Worm (Caenorhabditis elegans) whole organism, late embryonic: ENCODE data around the gene ZK154.1.
A peak's percentile ranks its signal among the peaks of the same experiment; 100 is the strongest.

Experiments
- C08G9.2 ChIP-seq: sonication (generic microtip); optimal IDR thresholded peaks from 2 replicates; lab custom pipeline; 2016; ENCODE audit warnings: mild to moderate bottlenecking, missing genetic modification characterization, moderate library complexity, missing compliant biosample characterization
- F13H6.1 ChIP-seq: sonication (generic microtip); optimal IDR thresholded peaks from 2 replicates; lab custom pipeline; 2016; ENCODE audit warnings: missing genetic modification characterization, missing compliant biosample characterization
- K02D7.2 ChIP-seq: sonication (generic microtip); optimal IDR thresholded peaks from 2 replicates; lab custom pipeline; 2017; ENCODE audit warnings: mild to moderate bottlenecking, missing genetic modification characterization, missing compliant biosample characterization
- K09A11.1 ChIP-seq: sonication (generic microtip); optimal IDR thresholded peaks from 2 replicates; lab custom pipeline; 2017; ENCODE audit warnings: antibody characterized with exemption, mild to moderate bottlenecking, missing genetic modification characterization, missing compliant biosample characterization; ENCODE audit not compliant: insufficient read depth
- T23F11.4 ChIP-seq: fragments of 200-800 bp; sonication (Bioruptor generic); optimal IDR thresholded peaks from 2 replicates; lab custom pipeline; 2018; ENCODE audit warnings: mild to moderate bottlenecking, missing genetic modification characterization, missing compliant biosample characterization
- ama-1 ChIP-seq: fragments of 150-350 bp; optimal IDR thresholded peaks from 2 replicates; lab custom pipeline; 2014
- ceh-14 ChIP-seq: sonication (generic microtip); optimal IDR thresholded peaks from 2 replicates; lab custom pipeline; 2016; ENCODE audit warnings: missing genotype, missing genetic modification characterization, missing compliant biosample characterization
- ceh-18 ChIP-seq: sonication (generic microtip); optimal IDR thresholded peaks from 2 replicates; lab custom pipeline; 2016; ENCODE audit warnings: missing genetic modification characterization, missing compliant biosample characterization
- ceh-22 ChIP-seq: sonication (generic microtip); optimal IDR thresholded peaks from 2 replicates; lab custom pipeline; 2017; ENCODE audit warnings: missing biosample characterization, missing genetic modification characterization
- ceh-24 ChIP-seq: sonication (generic microtip); optimal IDR thresholded peaks from 2 replicates; lab custom pipeline; 2016; ENCODE audit warnings: mild to moderate bottlenecking, missing genetic modification characterization, missing compliant biosample characterization
- ceh-30 ChIP-seq: fragments of 150-350 bp; optimal IDR thresholded peaks from 2 replicates; lab custom pipeline; 2014; ENCODE audit warnings: missing biosample characterization, missing genetic modification characterization
- ceh-31 ChIP-seq: sonication (generic microtip); optimal IDR thresholded peaks from 2 replicates; lab custom pipeline; 2016; ENCODE audit warnings: missing genetic modification characterization, missing compliant biosample characterization
- ceh-34 ChIP-seq: sonication (generic microtip); optimal IDR thresholded peaks from 2 replicates; lab custom pipeline; 2016; ENCODE audit warnings: mild to moderate bottlenecking, missing genetic modification characterization, missing compliant biosample characterization
- ceh-45 ChIP-seq: fragments of 200-800 bp; sonication (Bioruptor generic); IDR thresholded peaks from 2 replicates; pipeline ENCODE4 v1.3.6; 2022; ENCODE audit warnings: missing genetic modification reagents, missing genetic modification characterization, missing compliant biosample characterization
- ceh-6 ChIP-seq: fragments of 200-800 bp; sonication (Bioruptor generic); optimal IDR thresholded peaks from 2 replicates; lab custom pipeline; 2018; ENCODE audit warnings: mild to moderate bottlenecking, missing genetic modification characterization, missing compliant biosample characterization
- ceh-9 ChIP-seq: sonication (generic microtip); optimal IDR thresholded peaks from 2 replicates; lab custom pipeline; 2016; ENCODE audit warnings: mild to moderate bottlenecking, missing genetic modification characterization, inconsistent platforms, missing compliant biosample characterization
- che-1 ChIP-seq: sonication (generic microtip); optimal IDR thresholded peaks from 2 replicates; lab custom pipeline; 2016; ENCODE audit warnings: mild to moderate bottlenecking, missing genetic modification characterization, missing compliant biosample characterization
- elt-2 ChIP-seq: sonication (generic microtip); optimal IDR thresholded peaks from 2 replicates; lab custom pipeline; 2016; ENCODE audit warnings: missing genetic modification reagents, missing genetic modification characterization, missing compliant biosample characterization
- elt-4 ChIP-seq: sonication (generic microtip); optimal IDR thresholded peaks from 2 replicates; lab custom pipeline; 2016; ENCODE audit warnings: missing genetic modification characterization, missing compliant biosample characterization
- fkh-10 ChIP-seq: fragments of 150-350 bp; optimal IDR thresholded peaks from 2 replicates; lab custom pipeline; 2014; ENCODE audit warnings: missing biosample characterization, missing genetic modification reagents, missing genetic modification characterization
- gmeb-2 ChIP-seq: sonication (generic microtip); optimal IDR thresholded peaks from 2 replicates; lab custom pipeline; 2016; ENCODE audit warnings: missing genetic modification characterization, inconsistent platforms, missing compliant biosample characterization
- hlh-13 ChIP-seq: fragments of 200-800 bp; sonication (Bioruptor generic); optimal IDR thresholded peaks from 2 replicates; lab custom pipeline; 2018; ENCODE audit warnings: mild to moderate bottlenecking, missing genetic modification characterization, missing compliant biosample characterization
- hlh-30 ChIP-seq: sonication (generic microtip); optimal IDR thresholded peaks from 2 replicates; lab custom pipeline; 2017; ENCODE audit warnings: antibody characterized with exemption, missing genetic modification characterization, missing compliant biosample characterization; ENCODE audit not compliant: insufficient read depth
- hlh-6 ChIP-seq: sonication (generic microtip); optimal IDR thresholded peaks from 2 replicates; lab custom pipeline; 2016; ENCODE audit warnings: missing genotype, missing genetic modification characterization, missing compliant biosample characterization
- hlh-8 ChIP-seq: sonication (generic microtip); optimal IDR thresholded peaks from 2 replicates; lab custom pipeline; 2016; ENCODE audit warnings: missing genotype, missing genetic modification characterization, missing compliant biosample characterization
- nfya-1 ChIP-seq: sonication (generic microtip); optimal IDR thresholded peaks from 2 replicates; lab custom pipeline; 2017; ENCODE audit warnings: missing genetic modification characterization, mild to moderate bottlenecking, missing compliant biosample characterization, antibody characterized with exemption, moderate library complexity
- nhr-232 ChIP-seq: sonication (generic microtip); optimal IDR thresholded peaks from 2 replicates; lab custom pipeline; 2016; ENCODE audit warnings: missing genetic modification characterization, missing compliant biosample characterization
- npax-4 ChIP-seq: sonication (generic microtip); optimal IDR thresholded peaks from 2 replicates; lab custom pipeline; 2016; ENCODE audit warnings: missing genetic modification characterization, missing compliant biosample characterization
- pag-3 ChIP-seq: sonication (generic microtip); optimal IDR thresholded peaks from 2 replicates; lab custom pipeline; 2016; ENCODE audit warnings: missing compliant biosample characterization, missing genetic modification characterization, borderline replicate concordance
- pat-9 ChIP-seq: fragments of 200-800 bp; sonication (Bioruptor generic); optimal IDR thresholded peaks from 2 replicates; lab custom pipeline; 2018; ENCODE audit warnings: mild to moderate bottlenecking, missing genetic modification characterization, moderate library complexity, missing compliant biosample characterization
- pha-2 ChIP-seq: sonication (generic microtip); optimal IDR thresholded peaks from 2 replicates; lab custom pipeline; 2017; ENCODE audit warnings: mild to moderate bottlenecking, missing genetic modification characterization, missing compliant biosample characterization
- ref-2 ChIP-seq: sonication (generic microtip); optimal IDR thresholded peaks from 2 replicates; lab custom pipeline; 2016; ENCODE audit warnings: missing genetic modification characterization, missing compliant biosample characterization
- rnt-1 ChIP-seq: sonication (generic microtip); optimal IDR thresholded peaks from 2 replicates; lab custom pipeline; 2016; ENCODE audit warnings: missing genetic modification characterization, missing compliant biosample characterization
- sdc-2 ChIP-seq: sonication (generic microtip); optimal IDR thresholded peaks from 2 replicates; lab custom pipeline; 2016; ENCODE audit warnings: missing genotype, missing genetic modification characterization, missing compliant biosample characterization
- sox-2 ChIP-seq: fragments of 200-800 bp; sonication (Bioruptor generic); IDR thresholded peaks from 2 replicates; pipeline ENCODE4 v1.3.6; 2022; ENCODE audit warnings: missing genetic modification reagents, missing genetic modification characterization, missing compliant biosample characterization
- syd-9 ChIP-seq: sonication (generic microtip); optimal IDR thresholded peaks from 2 replicates; lab custom pipeline; 2016; ENCODE audit warnings: mild to moderate bottlenecking, missing genetic modification characterization, moderate library complexity, missing compliant biosample characterization
- tbx-2 ChIP-seq: sonication (generic microtip); optimal IDR thresholded peaks from 2 replicates; lab custom pipeline; 2016; ENCODE audit warnings: missing genetic modification characterization, missing compliant biosample characterization
- ttx-3 ChIP-seq: sonication (generic microtip); optimal IDR thresholded peaks from 2 replicates; lab custom pipeline; 2016; ENCODE audit warnings: missing genetic modification reagents, missing genetic modification characterization, missing compliant biosample characterization
- unc-42 ChIP-seq: sonication (generic microtip); optimal IDR thresholded peaks from 2 replicates; lab custom pipeline; 2016; ENCODE audit warnings: missing genotype, missing genetic modification characterization, missing compliant biosample characterization
- unc-55 ChIP-seq: sonication (generic microtip); optimal IDR thresholded peaks from 2 replicates; lab custom pipeline; 2017; ENCODE audit warnings: missing biosample characterization, missing genetic modification reagents, missing genetic modification characterization
- unc-86 ChIP-seq: sonication (generic microtip); optimal IDR thresholded peaks from 2 replicates; lab custom pipeline; 2016; ENCODE audit warnings: missing genetic modification characterization, missing compliant biosample characterization
- ztf-16 ChIP-seq: sonication (generic microtip); optimal IDR thresholded peaks from 2 replicates; lab custom pipeline; 2017; ENCODE audit warnings: missing genetic modification characterization, missing compliant biosample characterization

ZK154.1 gene

ce11 chrX:7776509-7777001, 2.8 kb upstream of the ZK154.1 start, which contains the start of gene mec-7:
mec-7 (minus strand) TSS chrX:7776689.
- TF ChIP-seq gmeb-2 (tag; lab: Kevin White, UChicago) (no peak), ceh-31 (tag; lab: Kevin White, UChicago) (peak; percentile 28)
- TF ChIP-seq, all 69 proteins: peak for 1

- no peak for TF ChIP-seq hlh-6
- no peak for TF ChIP-seq C08G9.2
- no peak for TF ChIP-seq che-1 (tag; lab: Kevin White, UChicago)
- no peak for TF ChIP-seq ceh-9 (tag; lab: Kevin White, UChicago)
- TF ChIP-seq hlh-8 (tag; lab: Kevin White, UChicago), result no peak
- no peak for TF ChIP-seq sox-2 (GFP tag; lab: Robert Waterston, UW)
- no peak for TF ChIP-seq K09A11.1 (tag; lab: Kevin White, UChicago)
- no peak for TF ChIP-seq ttx-3
- no peak for TF ChIP-seq unc-42
- TF ChIP-seq elt-4 (tag; lab: Kevin White, UChicago), result no peak
- no peak for TF ChIP-seq ceh-30 (tag; lab: Kevin White, UChicago)
- TF ChIP-seq npax-4 (tag; lab: Kevin White, UChicago), result no peak
- no peak for TF ChIP-seq unc-86
- TF ChIP-seq gmeb-2 (tag; lab: Kevin White, UChicago), result no peak
- no peak for TF ChIP-seq ceh-31 (tag; lab: Kevin White, UChicago)
- TF ChIP-seq T23F11.4, result no peak
- TF ChIP-seq nhr-232, result no peak
- no peak for TF ChIP-seq pag-3 (tag; lab: Kevin White, UChicago)
- TF ChIP-seq ref-2, result no peak
- no peak for TF ChIP-seq hlh-13 (GFP tag; lab: Kevin White, UChicago)
Observed at ce11 chrX:7778786-7779185, 591 bp upstream of the ZK154.1 start.

- TF ChIP-seq fkh-10, result no peak
- no peak for TF ChIP-seq ceh-14 (tag; lab: Kevin White, UChicago)
- TF ChIP-seq, all 69 proteins: peak for 0
Observed at ce11 chrX:7781827-7782226, 2.5 kb downstream of the ZK154.1 start.

- TF ChIP-seq elt-2 (tag; lab: Kevin White, UChicago) (no peak), F13H6.1 (tag; lab: Kevin White, UChicago) (no peak), nfya-1 (peak; percentile 67), ceh-24 (tag; lab: Kevin White, UChicago) (no peak), T23F11.4 (no peak), ceh-31 (tag; lab: Kevin White, UChicago) (peak; percentile 20), sdc-2 (peak; percentile 10), fkh-10 (no peak), ceh-22 (tag; lab: Kevin White, UChicago) (no peak), ceh-6 (GFP tag; lab: Kevin White, UChicago) (no peak), ama-1 (lab: Kevin White, UChicago) (no peak), hlh-30 (tag; lab: Kevin White, UChicago) (peak; percentile 62), rnt-1 (tag; lab: Kevin White, UChicago) (no peak)
Observed at ce11 chrX:7782389-7782788, 3.0 kb downstream of the ZK154.1 start, which contains the start of gene ZK154.4. ZK154.4 (minus strand) TSS chrX:7782415.

ce11 chrX:7787885-7788353, 8.5 kb downstream of the ZK154.1 start, which contains the start of gene ZK154.5:
ZK154.5 (minus strand) TSS chrX:7787935.
- TF ChIP-seq pat-9 (tag; lab: Kevin White, UChicago) (no peak), gmeb-2 (tag; lab: Kevin White, UChicago) (no peak), syd-9 (peak; percentile 18), ama-1 (lab: Kevin White, UChicago) (no peak), sdc-2 (peak; percentile 6), ttx-3 (no peak), hlh-6 (no peak), unc-42 (peak; percentile 60), ceh-31 (tag; lab: Kevin White, UChicago) (peak; percentile 69), ceh-18 (tag; lab: Kevin White, UChicago) (peak; percentile 35), rnt-1 (tag; lab: Kevin White, UChicago) (no peak), elt-2 (tag; lab: Kevin White, UChicago) (peak; percentile 0), C08G9.2 (no peak), ref-2 (peak; percentile 47), tbx-2 (tag; lab: Kevin White, UChicago) (peak; percentile 61), unc-55 (GFP tag; lab: Kevin White, UChicago) (peak; percentile 11), K02D7.2 (tag; lab: Kevin White, UChicago) (no peak), ceh-34 (peak; percentile 57), pag-3 (tag; lab: Kevin White, UChicago) (no peak), nfya-1 (peak; percentile 55), ceh-45 (GFP tag; lab: Robert Waterston, UW) (no peak), pha-2 (tag; lab: Kevin White, UChicago) (no peak), ztf-16 (no peak)
- TF ChIP-seq, all 69 proteins: peak for 11
